Worm (Caenorhabditis elegans): ENCODE data around the gene flr-1.

The flr-1 gene

DNA sequence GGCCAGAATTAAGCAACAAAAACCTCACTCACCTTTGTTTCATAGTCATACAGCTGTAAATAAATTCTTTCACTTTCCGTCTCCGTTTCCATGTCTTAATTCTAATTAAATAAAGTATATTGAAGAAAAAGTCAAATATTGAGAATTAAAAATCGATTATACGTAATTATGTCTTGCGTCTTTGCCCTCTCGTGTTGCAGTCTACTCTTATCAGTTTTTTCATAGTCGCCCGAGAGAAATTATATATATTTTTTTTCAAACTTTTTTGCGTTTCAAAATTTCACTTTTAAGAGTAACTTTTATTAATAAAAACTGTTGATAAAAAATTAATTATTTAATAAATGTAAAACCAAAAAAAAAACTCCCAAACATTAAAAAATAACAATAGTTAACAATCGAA, at the start of gene flr-1:
Gene flr-1, minus strand, starts transcription at position 101 of the 400 bp plus-strand sequence.
- TF ChIP-seq mep-1 (tag; optimal IDR thresholded peaks at IDR 0.05) (no peak), mab-5 (tag; optimal IDR thresholded peaks at IDR 0.05) (no peak), nhr-237 (tag; optimal IDR thresholded peaks at IDR 0.05) (no peak), nhr-2 (tag; optimal IDR thresholded peaks at IDR 0.05) (no peak)

- TF ChIP-seq ceh-83 (GFP tag; optimal IDR thresholded peaks at IDR 0.05), result no peak
- peak; percentile 81 for TF ChIP-seq ces-1 (GFP tag; optimal IDR thresholded peaks at IDR 0.05)
Observed at ce11 chrX:13506043-13506442, 49.7 kb upstream of the flr-1 start.

DNA sequence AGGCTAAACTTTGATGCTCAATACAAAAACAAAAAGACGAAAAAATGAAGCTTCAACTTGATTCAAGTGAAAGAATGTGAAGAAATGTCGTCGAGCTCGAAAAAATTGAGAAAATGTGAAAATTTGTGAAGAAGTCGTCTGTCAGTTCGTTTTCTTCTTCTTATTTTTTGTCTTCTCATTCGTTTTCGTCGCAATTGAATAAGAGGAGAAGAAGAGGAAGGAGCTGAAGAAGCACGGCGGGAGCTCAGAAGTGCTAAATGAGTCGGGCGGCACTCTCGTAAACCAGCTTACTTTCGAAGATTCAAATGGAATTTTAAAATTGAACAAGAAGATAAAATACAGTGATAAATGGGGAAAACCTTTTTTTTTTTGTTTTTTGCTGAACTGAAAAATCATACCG, 48.9 kb upstream of the flr-1 start:
- TF ChIP-seq ces-1 (GFP tag; optimal IDR thresholded peaks at IDR 0.05) (peak; percentile 73), mls-2 (tag; optimal IDR thresholded peaks at IDR 0.05) (no peak)

ce11 chrX:13503839-13504238, 47.5 kb upstream of the flr-1 start:
- TF ChIP-seq mep-1 (tag; optimal IDR thresholded peaks at IDR 0.05), result peak; percentile 15
- no peak for TF ChIP-seq unc-120 (tag; optimal IDR thresholded peaks at IDR 0.05; ENCODE audit: poor library complexity, severe bottlenecking)
- peak; percentile 23 for TF ChIP-seq cnd-1 (tag; optimal IDR thresholded peaks at IDR 0.05)
- TF ChIP-seq nhr-237 (tag; optimal IDR thresholded peaks at IDR 0.05), result no peak
- TF ChIP-seq M03D4.4 (tag; optimal IDR thresholded peaks at IDR 0.05), result no peak
- TF ChIP-seq lsy-2 (tag; optimal IDR thresholded peaks at IDR 0.05), result no peak
- peak; percentile 59 for TF ChIP-seq mls-2 (tag; optimal IDR thresholded peaks at IDR 0.05)
- no peak for TF ChIP-seq sptf-1 (tag; optimal IDR thresholded peaks at IDR 0.05)
- no peak for TF ChIP-seq sem-2 (GFP tag; optimal IDR thresholded peaks at IDR 0.05)
- no peak for TF ChIP-seq elt-3 (tag; optimal IDR thresholded peaks at IDR 0.05)
- TF ChIP-seq ztf-11 (tag; optimal IDR thresholded peaks at IDR 0.05), result no peak
- no peak for TF ChIP-seq unc-62 (GFP tag; optimal IDR thresholded peaks at IDR 0.05)
- TF ChIP-seq ceh-83 (GFP tag; optimal IDR thresholded peaks at IDR 0.05), result no peak
- no peak for TF ChIP-seq blmp-1 (tag; optimal IDR thresholded peaks at IDR 0.05)
- no peak for TF ChIP-seq nhr-76 (tag; optimal IDR thresholded peaks at IDR 0.05)
- no peak for TF ChIP-seq drap-1 (GFP tag; optimal IDR thresholded peaks at IDR 0.05)
- peak; percentile 56 for TF ChIP-seq ces-1 (GFP tag; optimal IDR thresholded peaks at IDR 0.05)
- TF ChIP-seq flh-1 (GFP tag; optimal IDR thresholded peaks at IDR 0.05), result no peak
- no peak for TF ChIP-seq unc-39 (tag; optimal IDR thresholded peaks at IDR 0.05)
- TF ChIP-seq snpc-4 (tag; optimal IDR thresholded peaks at IDR 0.05), result no peak
- TF ChIP-seq zip-8 (tag; optimal IDR thresholded peaks at IDR 0.05), result no peak

DNA sequence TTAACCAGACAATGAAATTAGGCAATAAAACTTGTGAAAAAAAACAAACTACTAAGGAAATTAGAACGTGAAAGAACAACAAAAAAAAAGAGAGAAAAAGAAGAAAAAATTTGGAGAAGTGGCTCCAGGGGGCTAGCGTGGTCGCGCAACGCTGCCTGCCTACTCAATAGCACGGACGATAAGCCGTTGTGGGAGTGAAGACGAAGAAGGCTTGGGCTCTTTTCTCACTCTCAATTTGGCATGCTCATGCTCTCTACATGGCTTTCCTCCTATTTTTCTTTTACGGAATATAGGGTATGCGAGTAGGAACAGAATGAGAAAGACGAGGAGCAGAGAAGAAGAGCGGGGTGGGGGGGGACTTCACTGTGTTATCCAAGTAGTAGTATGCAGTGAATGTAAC, 45.9 kb upstream of the flr-1 start:
- TF ChIP-seq sem-2 (GFP tag; optimal IDR thresholded peaks at IDR 0.05) (no peak), M03D4.4 (tag; optimal IDR thresholded peaks at IDR 0.05) (no peak), unc-39 (tag; optimal IDR thresholded peaks at IDR 0.05) (no peak), hlh-1 (tag; optimal IDR thresholded peaks at IDR 0.05) (no peak), ceh-39 (tag; optimal IDR thresholded peaks at IDR 0.05) (no peak), ces-1 (GFP tag; optimal IDR thresholded peaks at IDR 0.05) (peak; percentile 68), sptf-1 (tag; optimal IDR thresholded peaks at IDR 0.05) (no peak), mls-2 (tag; optimal IDR thresholded peaks at IDR 0.05) (no peak), ceh-43 (GFP tag; optimal IDR thresholded peaks at IDR 0.05) (no peak), mep-1 (tag; optimal IDR thresholded peaks at IDR 0.05) (peak; percentile 22), elt-3 (tag; optimal IDR thresholded peaks at IDR 0.05) (no peak), nhr-76 (tag; optimal IDR thresholded peaks at IDR 0.05) (no peak), nhr-28 (tag; optimal IDR thresholded peaks at IDR 0.05) (no peak), nhr-12 (tag; optimal IDR thresholded peaks at IDR 0.05) (no peak), tbx-8 (GFP tag; optimal IDR thresholded peaks at IDR 0.05) (no peak), ztf-11 (tag; optimal IDR thresholded peaks at IDR 0.05) (peak; percentile 14), ham-2 (GFP tag; optimal IDR thresholded peaks at IDR 0.05) (no peak), drap-1 (GFP tag; optimal IDR thresholded peaks at IDR 0.05) (no peak), bed-3 (GFP tag; optimal IDR thresholded peaks at IDR 0.05) (no peak), lin-13 (tag; optimal IDR thresholded peaks at IDR 0.05) (no peak), ceh-83 (GFP tag; optimal IDR thresholded peaks at IDR 0.05) (no peak)

- TF ChIP-seq ces-1 (GFP tag; optimal IDR thresholded peaks at IDR 0.05) (no peak), nhr-237 (tag; optimal IDR thresholded peaks at IDR 0.05) (no peak), ceh-43 (GFP tag; optimal IDR thresholded peaks at IDR 0.05) (no peak), nhr-28 (tag; optimal IDR thresholded peaks at IDR 0.05) (no peak), ham-2 (GFP tag; optimal IDR thresholded peaks at IDR 0.05) (no peak), pha-4 (tag; optimal IDR thresholded peaks at IDR 0.05) (no peak)
Observed at ce11 chrX:13500568-13500967, 44.2 kb upstream of the flr-1 start, which contains the start of gene sad-1. Gene sad-1 (minus strand): TSS chrX:13500668.
